Worm (Caenorhabditis elegans) whole organism, L4 larva: ENCODE measurements around the gene srw-107.
A peak's percentile ranks its signal among the peaks of the same experiment; 100 is the strongest.

Experiments used
- D1046.2 ChIP-seq: fragments of 200-800 bp; sonication (Bioruptor generic); IDR thresholded peaks from 2 replicates; pipeline ENCODE4 v1.3.6; 2022; ENCODE audit warnings: missing genetic modification characterization, missing compliant biosample characterization
- F10B5.3 ChIP-seq: sonication (generic microtip); optimal IDR thresholded peaks from 2 replicates; lab custom pipeline; 2016; ENCODE audit warnings: mild to moderate bottlenecking, missing genetic modification characterization, missing compliant biosample characterization
- Y5F2A.4 ChIP-seq: fragments of 200-800 bp; sonication (Bioruptor generic); optimal IDR thresholded peaks from 2 replicates; lab custom pipeline; 2018; ENCODE audit warnings: mild to moderate bottlenecking, missing genetic modification characterization, missing compliant biosample characterization
- aha-1 ChIP-seq: fragments of 150-350 bp; peaks from one replicate; lab custom pipeline; 2014; ENCODE audit warnings: missing biosample characterization, missing genetic modification characterization
- arid-1 ChIP-seq: fragments of 200-800 bp; sonication (Bioruptor generic); conservative IDR thresholded peaks from 2 replicates; pipeline ENCODE4 v1.3.6; 2022; ENCODE audit warnings: missing genetic modification reagents, missing genetic modification characterization, missing compliant biosample characterization
- ceh-20 ChIP-seq: fragments of 200-800 bp; sonication (Bioruptor generic); IDR thresholded peaks from 2 replicates; pipeline ENCODE4 v1.3.6; 2022; ENCODE audit warnings: missing genetic modification reagents, missing genetic modification characterization, missing compliant biosample characterization
- ceh-28 ChIP-seq: fragments of 150-350 bp; optimal IDR thresholded peaks from 2 replicates; lab custom pipeline; 2014; ENCODE audit warnings: missing biosample characterization, missing genetic modification reagents, missing genetic modification characterization
- ceh-44 ChIP-seq: fragments of 200-800 bp; sonication (Bioruptor generic); IDR thresholded peaks from 2 replicates; pipeline ENCODE4 v1.3.6; 2022; ENCODE audit warnings: missing genetic modification reagents, missing genetic modification characterization, missing compliant biosample characterization
- ces-1 ChIP-seq: fragments of 150-350 bp; sonication (generic microtip); optimal IDR thresholded peaks from 4 replicates; lab custom pipeline; 2014; ENCODE audit warnings: missing biosample characterization, missing genetic modification reagents, missing genetic modification characterization
- ctbp-1 ChIP-seq: fragments of 200-800 bp; sonication (Bioruptor generic); IDR thresholded peaks from 2 replicates; pipeline ENCODE4 v1.3.6; 2022; ENCODE audit warnings: missing genetic modification reagents, missing genetic modification characterization, missing compliant biosample characterization
- daf-16 ChIP-seq, 3 experiments: sonication (generic microtip); optimal IDR thresholded peaks; 2 replicates each; lab custom pipeline; 2016 to 2017; ENCODE audit warnings: missing genetic modification characterization in 3 of 3, missing genetic modification reagents in 3 of 3, mild to moderate bottlenecking in 2 of 3, missing compliant biosample characterization in 2 of 3, missing biosample characterization in 1 of 3, moderate library complexity in 1 of 3
- dmd-6 ChIP-seq: fragments of 200-800 bp; sonication (Bioruptor generic); IDR thresholded peaks from 2 replicates; pipeline ENCODE4 v1.3.6; 2022; ENCODE audit warnings: missing genetic modification reagents, missing genetic modification characterization, missing compliant biosample characterization
- dmd-9 ChIP-seq: fragments of 200-800 bp; sonication (Bioruptor generic); IDR thresholded peaks from 2 replicates; pipeline ENCODE4 v1.3.6; 2022; ENCODE audit warnings: missing genetic modification reagents, missing genetic modification characterization, missing compliant biosample characterization
- dve-1 ChIP-seq: sonication (generic microtip); optimal IDR thresholded peaks from 2 replicates; lab custom pipeline; 2017; ENCODE audit warnings: antibody characterized with exemption, mild to moderate bottlenecking, missing genetic modification characterization, missing compliant biosample characterization; ENCODE audit not compliant: insufficient read depth
- fkh-10 ChIP-seq: fragments of 150-350 bp; optimal IDR thresholded peaks from 2 replicates; lab custom pipeline; 2014; ENCODE audit warnings: missing biosample characterization, missing genetic modification reagents, missing genetic modification characterization
- hlh-11 ChIP-seq: fragments of 200-800 bp; sonication (Bioruptor generic); optimal IDR thresholded peaks from 2 replicates; lab custom pipeline; 2018; ENCODE audit warnings: mild to moderate bottlenecking, missing genetic modification characterization, missing compliant biosample characterization
- lin-1 ChIP-seq: fragments of 200-800 bp; sonication (Bioruptor generic); IDR thresholded peaks from 2 replicates; pipeline ENCODE4 v1.3.6; 2022; ENCODE audit warnings: missing genetic modification reagents, missing genetic modification characterization, missing compliant biosample characterization
- mdl-1 ChIP-seq, 2 experiments: fragments of 150-350 bp in 1 of 2; sonication (generic microtip) in 1 of 2; optimal IDR thresholded peaks; 2 replicates each; lab custom pipeline; 2014 to 2017; ENCODE audit warnings: missing biosample characterization in 2 of 2, missing genetic modification characterization in 2 of 2
- mes-2 ChIP-seq: sonication (generic microtip); optimal IDR thresholded peaks from 2 replicates; lab custom pipeline; 2016; ENCODE audit warnings: missing genotype, mild to moderate bottlenecking, missing genetic modification characterization, missing compliant biosample characterization; ENCODE audit not compliant: poor library complexity, severe bottlenecking
- nhr-102 ChIP-seq: sonication (generic microtip); optimal IDR thresholded peaks from 2 replicates; lab custom pipeline; 2016; ENCODE audit warnings: mild to moderate bottlenecking, missing genetic modification characterization, moderate library complexity, missing compliant biosample characterization
- nhr-111 ChIP-seq: fragments of 200-800 bp; sonication (Bioruptor generic); optimal IDR thresholded peaks from 2 replicates; lab custom pipeline; 2018; ENCODE audit warnings: mild to moderate bottlenecking, missing genetic modification characterization, missing compliant biosample characterization
- nhr-237 ChIP-seq: sonication (generic microtip); optimal IDR thresholded peaks from 2 replicates; lab custom pipeline; 2017; ENCODE audit warnings: missing biosample characterization, missing genetic modification characterization
- nhr-25 ChIP-seq: sonication (generic microtip); optimal IDR thresholded peaks from 2 replicates; lab custom pipeline; 2017; ENCODE audit warnings: missing genetic modification characterization, mild to moderate bottlenecking, missing compliant biosample characterization, antibody characterized with exemption, moderate library complexity, borderline replicate concordance; ENCODE audit not compliant: insufficient read depth
- nhr-28 ChIP-seq: fragments of 150-350 bp; optimal IDR thresholded peaks from 2 replicates; lab custom pipeline; 2014; ENCODE audit warnings: missing biosample characterization, missing genetic modification characterization
- nhr-76 ChIP-seq: fragments of 150-350 bp; optimal IDR thresholded peaks from 2 replicates; lab custom pipeline; 2014; ENCODE audit warnings: missing biosample characterization, missing genetic modification characterization
- nhr-77 ChIP-seq: fragments of 150-350 bp; optimal IDR thresholded peaks from 2 replicates; lab custom pipeline; 2014; ENCODE audit warnings: missing biosample characterization, missing genetic modification characterization
- pqm-1 ChIP-seq: sonication (generic microtip); optimal IDR thresholded peaks from 2 replicates; lab custom pipeline; 2017; ENCODE audit warnings: missing biosample characterization, missing genetic modification characterization
- set-16 ChIP-seq: fragments of 200-800 bp; sonication (Bioruptor generic); IDR thresholded peaks from 2 replicates; pipeline ENCODE4 v1.3.6; 2022; ENCODE audit warnings: missing genetic modification reagents, missing genetic modification characterization, missing compliant biosample characterization
- snpc-4 ChIP-seq: fragments of 150-350 bp; optimal IDR thresholded peaks from 2 replicates; lab custom pipeline; 2014; ENCODE audit warnings: missing biosample characterization, missing genetic modification characterization
- spr-3 ChIP-seq: fragments of 200-800 bp; sonication (Bioruptor generic); optimal IDR thresholded peaks from 2 replicates; lab custom pipeline; 2018; ENCODE audit warnings: mild to moderate bottlenecking, missing genetic modification characterization, missing compliant biosample characterization
- unc-39 ChIP-seq: sonication (generic microtip); optimal IDR thresholded peaks from 2 replicates; lab custom pipeline; 2017; ENCODE audit warnings: missing biosample characterization, missing genetic modification characterization
- ztf-11 ChIP-seq: fragments of 150-350 bp; optimal IDR thresholded peaks from 2 replicates; lab custom pipeline; 2014; ENCODE audit warnings: missing biosample characterization, missing genetic modification characterization

Gene srw-107

ce11 chrV:502803-503273 is 18.6 kb downstream of the srw-107 start, which contains the start of gene T01G6.10:
Gene T01G6.10, minus strand, starts transcription at chrV:503223.
- TF ChIP-seq ces-1 (GFP tag; lab: Kevin White, UChicago): no peak
- TF ChIP-seq aha-1 (tag; lab: Kevin White, UChicago): peak; percentile 96
- TF ChIP-seq, all 104 proteins: peak for 1

DNA sequence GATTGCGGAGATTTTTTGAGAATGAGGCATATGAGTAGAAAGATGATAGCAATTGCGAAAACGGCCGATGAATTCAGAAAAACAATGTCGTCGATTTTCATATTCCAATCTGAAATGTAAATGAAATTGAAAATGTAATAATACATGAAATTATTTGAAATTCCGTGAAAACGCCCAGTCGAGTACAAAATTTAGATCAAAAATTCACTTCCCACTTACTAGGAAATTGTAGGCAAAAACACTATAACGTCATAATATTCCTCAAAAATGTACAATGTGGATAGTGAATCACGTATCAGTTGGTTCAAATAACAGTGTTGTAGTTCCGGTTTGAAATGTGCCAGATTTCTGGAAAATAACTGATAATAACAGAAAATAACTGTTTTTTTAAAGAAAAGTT is 20.2 kb downstream of the srw-107 start, which contains the start of gene str-256:
str-256 (minus strand) TSS at position 101 of the 400 bp plus-strand sequence.
- TF ChIP-seq nhr-111 (no peak), nhr-237 (tag; lab: Kevin White, UChicago) (no peak), ceh-44 (GFP tag; lab: Robert Waterston, UW) (no peak), aha-1 (tag; lab: Kevin White, UChicago) (no peak), ctbp-1 (GFP tag; lab: Robert Waterston, UW) (no peak), spr-3 (GFP tag; lab: Kevin White, UChicago) (no peak)

- no peak for TF ChIP-seq arid-1
- TF ChIP-seq set-16 (GFP tag; lab: Robert Waterston, UW): peak; percentile 54; the same call in 1 of the 2 replicates
Measured at ce11 chrV:500535-500934, 20.9 kb downstream of the srw-107 start.

DNA sequence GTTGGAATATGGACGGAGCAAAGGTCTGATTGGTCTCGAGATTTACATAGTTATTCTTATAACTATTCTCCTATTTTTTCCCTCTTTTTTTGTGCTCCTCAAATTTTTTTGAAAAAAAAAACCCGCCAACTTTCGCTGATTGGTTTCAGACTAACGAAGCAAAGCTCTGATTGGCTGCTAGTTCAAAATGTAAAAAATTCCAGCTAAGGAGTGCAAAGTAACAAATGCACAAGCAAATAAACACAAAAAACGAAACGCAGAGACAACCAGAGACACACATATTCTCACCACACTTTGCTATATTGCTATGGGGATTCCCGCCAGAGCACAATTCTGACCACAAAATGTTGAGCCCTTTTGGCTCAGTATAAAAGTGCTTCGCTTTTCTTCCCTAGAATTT is 24.0 kb downstream of the srw-107 start, which contains the start of gene T01G6.1:
T01G6.1 (plus strand) TSS at position 301 of the 400 bp plus-strand sequence.
- TF ChIP-seq fkh-10 (GFP tag; lab: Kevin White, UChicago): no peak
- peak; percentile 22 for TF ChIP-seq aha-1 (tag; lab: Kevin White, UChicago)

DNA sequence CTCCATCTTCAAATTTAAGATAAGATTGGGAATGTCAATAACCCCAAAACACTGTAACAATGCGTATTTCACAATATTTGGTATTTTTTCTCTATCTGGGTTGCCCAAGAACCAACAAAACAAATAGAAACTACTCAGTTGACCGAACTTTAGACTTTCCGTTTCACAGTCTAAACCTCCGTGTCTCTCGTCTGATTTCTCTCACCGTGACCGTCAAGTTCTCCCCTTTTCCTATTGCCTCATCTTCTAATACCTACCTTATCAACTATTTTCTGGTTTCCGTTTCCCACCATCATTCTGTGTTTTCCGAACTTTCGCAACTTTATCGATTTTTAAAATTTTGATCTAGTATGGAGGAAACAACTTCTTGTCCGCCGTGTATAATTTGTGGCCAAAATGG is 27.1 kb downstream of the srw-107 start, which contains the start of gene nhr-131:
nhr-131 (plus strand) TSS at position 87 of the 400 bp plus-strand sequence.
- TF ChIP-seq nhr-77 (peak; percentile 38), daf-16 (GFP tag; optimal IDR thresholded peaks at IDR 0.05; lab: Kevin White, UChicago) (no peak), daf-16 (tag; optimal IDR thresholded peaks at IDR 0.05; lab: Kevin White, UChicago) (peak; percentile 82), ceh-28 (tag; lab: Kevin White, UChicago) (peak; percentile 48), pqm-1 (tag; lab: Kevin White, UChicago) (peak; percentile 62), mes-2 (peak; percentile 36), aha-1 (tag; lab: Kevin White, UChicago) (peak; percentile 38), nhr-28 (tag; lab: Kevin White, UChicago) (peak; percentile 87), dmd-9 (GFP tag; lab: Robert Waterston, UW) (no peak), mdl-1 (tag; optimal IDR thresholded peaks at IDR 0.05; lab: Kevin White, UChicago) (peak in 1 of 2 experiments; percentile 10), D1046.2 (GFP tag; lab: Robert Waterston, UW) (no peak), nhr-102 (tag; lab: Kevin White, UChicago) (peak; percentile 36), dmd-6 (peak; percentile 77), dve-1 (peak; percentile 71), hlh-11 (peak; percentile 51), lin-1 (GFP tag; lab: Robert Waterston, UW) (peak; percentile 58; the same call in 1 of the 2 replicates), unc-39 (tag; lab: Kevin White, UChicago) (no peak), nhr-25 (tag; lab: Kevin White, UChicago) (no peak)

ce11 chrV:491432-491831 is 30.0 kb downstream of the srw-107 start, which contains the start of gene str-196:
Gene str-196, plus strand, starts transcription at chrV:491732.
- TF ChIP-seq Y5F2A.4 (GFP tag; lab: Kevin White, UChicago): no peak
- TF ChIP-seq snpc-4 (tag; lab: Kevin White, UChicago): no peak
- no peak for TF ChIP-seq ztf-11 (tag; lab: Kevin White, UChicago)
- TF ChIP-seq nhr-76 (tag; lab: Kevin White, UChicago): no peak
- no peak for TF ChIP-seq ceh-20 (GFP tag; lab: Robert Waterston, UW)
- no peak for TF ChIP-seq F10B5.3 (tag; lab: Kevin White, UChicago)
